Worm (Caenorhabditis elegans): ENCODE measurements around the gene srx-3.

Gene srx-3

ce11 chrV:9003291-9003690, 2.1 kb upstream of the srx-3 start, which contains the start of gene srx-1:
TSS of gene srx-1 (plus strand) at chrV:9003672.
- TF ChIP-seq ahr-1 (tag; optimal IDR thresholded peaks at IDR 0.05) = no peak
- TF ChIP-seq ceh-30 (tag; optimal IDR thresholded peaks at IDR 0.05) = no peak
- TF ChIP-seq ceh-22 (tag; optimal IDR thresholded peaks at IDR 0.05) = no peak
- no peak for TF ChIP-seq nhr-232 (tag; optimal IDR thresholded peaks at IDR 0.05)
- no peak for TF ChIP-seq fkh-6 (tag; optimal IDR thresholded peaks at IDR 0.05)
- no peak for TF ChIP-seq hlh-30 (tag; optimal IDR thresholded peaks at IDR 0.05; ENCODE audit: insufficient read depth)
- no peak for TF ChIP-seq ceh-2 (tag; optimal IDR thresholded peaks at IDR 0.05)
- no peak for TF ChIP-seq npax-4 (tag; optimal IDR thresholded peaks at IDR 0.05)
- no peak for TF ChIP-seq pax-1 (tag; optimal IDR thresholded peaks at IDR 0.05)
- TF ChIP-seq tbx-2 (tag; optimal IDR thresholded peaks at IDR 0.05) = no peak
- no peak for TF ChIP-seq eyg-1 (tag; optimal IDR thresholded peaks at IDR 0.05)
- no peak for TF ChIP-seq hlh-8 (tag; optimal IDR thresholded peaks at IDR 0.05)
- no peak for TF ChIP-seq unc-3 (GFP tag; conservative IDR thresholded peaks at IDR 0.05)
- no peak for TF ChIP-seq unc-3 (tag; optimal IDR thresholded peaks at IDR 0.05)
- TF ChIP-seq ceh-45 (GFP tag; IDR thresholded peaks at IDR 0.05) = no peak

DNA sequence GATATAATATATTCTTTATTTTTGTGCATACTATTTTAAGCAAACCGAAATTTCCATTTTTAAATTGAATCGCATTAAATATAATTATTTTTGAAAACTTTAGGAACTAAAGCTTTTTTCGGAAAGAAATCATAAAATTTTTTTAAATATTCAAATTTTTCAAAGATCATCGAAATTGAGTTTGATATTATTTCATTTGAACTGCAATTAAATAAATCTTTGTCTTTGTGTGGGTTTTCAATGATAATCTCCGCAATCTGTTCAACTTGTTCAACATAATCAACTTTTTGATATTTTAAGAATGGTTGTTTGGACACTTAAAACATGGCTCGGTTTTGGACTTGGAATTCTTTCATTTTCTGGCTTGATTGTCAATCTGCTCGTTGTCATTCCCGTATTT, 3.8 kb downstream of the srx-3 start, which contains the start of gene srx-2:
Gene srx-2, plus strand, starts transcription at position 301 of the 400 bp plus-strand sequence.
- no peak for TF ChIP-seq hlh-15 (tag; optimal IDR thresholded peaks at IDR 0.05)
- TF ChIP-seq nhr-232 (tag; optimal IDR thresholded peaks at IDR 0.05) = no peak
- no peak for TF ChIP-seq elt-2 (tag; optimal IDR thresholded peaks at IDR 0.05)
- TF ChIP-seq pros-1 (tag; optimal IDR thresholded peaks at IDR 0.05) = no peak
- no peak for TF ChIP-seq T23F11.4 (GFP tag; optimal IDR thresholded peaks at IDR 0.05)
- TF ChIP-seq hlh-6 (tag; optimal IDR thresholded peaks at IDR 0.05) = no peak
- no peak for TF ChIP-seq ceh-24 (tag; optimal IDR thresholded peaks at IDR 0.05)
- no peak for TF ChIP-seq ztf-16 (tag; optimal IDR thresholded peaks at IDR 0.05)
- TF ChIP-seq ceh-9 (tag; optimal IDR thresholded peaks at IDR 0.05) = no peak
- no peak for TF ChIP-seq pha-4 (tag; optimal IDR thresholded peaks at IDR 0.05)
- TF ChIP-seq fax-1 (tag; optimal IDR thresholded peaks at IDR 0.05) = no peak
- no peak for TF ChIP-seq Y22D7AL.16 (tag; optimal IDR thresholded peaks at IDR 0.05)
- TF ChIP-seq elt-4 (tag; optimal IDR thresholded peaks at IDR 0.05) = no peak
- TF ChIP-seq unc-3 (GFP tag; conservative IDR thresholded peaks at IDR 0.05) = no peak
- TF ChIP-seq unc-3 (tag; optimal IDR thresholded peaks at IDR 0.05) = no peak
- TF ChIP-seq odd-2 (tag; optimal IDR thresholded peaks at IDR 0.05) = no peak
- TF ChIP-seq pat-9 (tag; optimal IDR thresholded peaks at IDR 0.05) = no peak
- TF ChIP-seq F13H6.1 (tag; optimal IDR thresholded peaks at IDR 0.05) = no peak
- TF ChIP-seq nhr-11 (tag; optimal IDR thresholded peaks at IDR 0.05) = no peak
- no peak for TF ChIP-seq ceh-22 (tag; optimal IDR thresholded peaks at IDR 0.05)
- no peak for TF ChIP-seq nfya-1 (tag; optimal IDR thresholded peaks at IDR 0.05)

ce11 chrV:9013765-9014164, 8.4 kb downstream of the srx-3 start, which contains the start of gene srh-201:
TSS of gene srh-201 (minus strand) at chrV:9013865.
- no peak for TF ChIP-seq sdc-2 (tag; optimal IDR thresholded peaks at IDR 0.05)

DNA sequence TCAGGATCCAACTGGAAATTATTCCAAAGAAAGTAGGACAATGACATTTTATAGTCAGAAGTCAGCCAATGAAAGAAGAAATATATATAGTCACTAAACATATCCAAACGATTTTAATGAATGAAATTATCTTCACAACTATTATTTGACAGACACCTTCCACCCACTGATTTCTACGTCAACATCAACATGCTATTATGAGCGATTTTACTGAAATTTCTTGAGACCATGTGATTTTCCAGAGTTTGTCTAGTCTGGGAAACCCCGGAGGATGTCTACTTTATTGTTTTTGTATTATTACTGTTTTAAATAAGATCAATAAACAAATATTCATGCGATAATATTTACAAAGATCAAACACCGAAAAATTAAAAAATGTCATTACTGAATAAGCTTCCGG, 10.2 kb downstream of the srx-3 start, which contains the start of gene srt-18:
Gene srt-18, minus strand, starts transcription at position 101 of the 400 bp plus-strand sequence.
- TF ChIP-seq sox-2 (GFP tag; IDR thresholded peaks at IDR 0.05) (no peak), F13H6.1 (tag; optimal IDR thresholded peaks at IDR 0.05) (no peak), ceh-34 (tag; optimal IDR thresholded peaks at IDR 0.05) (no peak), K02D7.2 (tag; optimal IDR thresholded peaks at IDR 0.05) (no peak), ceh-18 (tag; optimal IDR thresholded peaks at IDR 0.05) (no peak), hlh-30 (tag; optimal IDR thresholded peaks at IDR 0.05; ENCODE audit: insufficient read depth) (no peak), tbx-7 (tag; optimal IDR thresholded peaks at IDR 0.05) (no peak), lim-6 (tag; optimal IDR thresholded peaks at IDR 0.05) (no peak), syd-9 (tag; optimal IDR thresholded peaks at IDR 0.05) (no peak), pha-4 (tag; optimal IDR thresholded peaks at IDR 0.05) (no peak), fkh-6 (tag; optimal IDR thresholded peaks at IDR 0.05) (no peak)

Data from whole organism, late embryonic.